Fruit fly (Drosophila melanogaster) whole organism, embryonic: ENCODE measurements around the gene CG13896.
A peak's percentile ranks its signal among the peaks of the same experiment; 100 is the strongest.

Experiments
- Atf3 ChIP-seq: fragments of 200-800 bp; sonication (Bioruptor generic); optimal IDR thresholded peaks from 3 replicates; lab custom pipeline; 2016; ENCODE audit warnings: missing biosample characterization, missing genetic modification characterization
- Awh ChIP-seq: fragments of 200-800 bp; sonication (Bioruptor generic); IDR thresholded peaks from 2 replicates; pipeline ENCODE4, ENCODE4 v1.3.6; 2022; ENCODE audit warnings: missing biosample characterization, missing genetic modification characterization
- BEAF-32 ChIP-seq: fragments of 200-800 bp; sonication (Bioruptor generic); optimal IDR thresholded peaks from 3 replicates; lab custom pipeline; 2017; ENCODE audit warnings: missing biosample characterization, missing genetic modification characterization, mild to moderate bottlenecking, moderate library complexity, missing genetic modification reagents
- Bdp1 ChIP-seq: fragments of 200-800 bp; sonication (Bioruptor generic); optimal IDR thresholded peaks from 3 replicates; lab custom pipeline; 2016; ENCODE audit warnings: missing biosample characterization, missing genetic modification characterization
- Bteb2 ChIP-seq: fragments of 200-800 bp; sonication (Bioruptor generic); optimal IDR thresholded peaks from 2 replicates; lab custom pipeline; 2016; ENCODE audit warnings: missing biosample characterization, missing genetic modification characterization
- CG10321 ChIP-seq: fragments of 200-800 bp; sonication (Bioruptor generic); IDR thresholded peaks from 2 replicates; pipeline ENCODE4 v1.3.6; 2022; ENCODE audit warnings: missing biosample characterization, missing genetic modification characterization
- CG10543 ChIP-seq: fragments of 200-800 bp; sonication (Bioruptor generic); optimal IDR thresholded peaks from 3 replicates; lab custom pipeline; 2017; ENCODE audit warnings: missing biosample characterization, mild to moderate bottlenecking, missing genetic modification characterization, moderate library complexity
- CG10565 ChIP-seq: fragments of 200-800 bp; sonication (Bioruptor generic); optimal IDR thresholded peaks from 3 replicates; lab custom pipeline; 2016; ENCODE audit warnings: missing biosample characterization, mild to moderate bottlenecking, missing genetic modification characterization
- CG11085 ChIP-seq: fragments of 200-800 bp; sonication (Bioruptor generic); IDR thresholded peaks from 2 replicates; pipeline ENCODE4 v1.3.6; 2022; ENCODE audit warnings: missing biosample characterization, missing genetic modification characterization
- CG1602 ChIP-seq: fragments of 200-800 bp; sonication (Bioruptor generic); optimal IDR thresholded peaks from 3 replicates; lab custom pipeline; 2016; ENCODE audit warnings: missing biosample characterization, missing genetic modification characterization
- CG16779 ChIP-seq: fragments of 200-800 bp; sonication (Bioruptor generic); IDR thresholded peaks from 2 replicates; pipeline ENCODE4 v1.3.6; 2022; ENCODE audit warnings: missing biosample characterization, missing genetic modification characterization
- CG16815 ChIP-seq: fragments of 200-800 bp; sonication (Bioruptor generic); optimal IDR thresholded peaks from 3 replicates; lab custom pipeline; 2017; ENCODE audit warnings: missing biosample characterization, mild to moderate bottlenecking, missing genetic modification characterization
- CG2120 ChIP-seq: fragments of 200-800 bp; sonication (Bioruptor generic); optimal IDR thresholded peaks from 3 replicates; lab custom pipeline; 2016; ENCODE audit warnings: missing biosample characterization, missing genetic modification characterization
- CG31224 ChIP-seq: fragments of 200-800 bp; sonication (Bioruptor generic); IDR thresholded peaks from 2 replicates; pipeline ENCODE4 v1.3.6; 2022; ENCODE audit warnings: missing biosample characterization, missing genetic modification characterization
- CG31388 ChIP-seq: fragments of 200-800 bp; sonication (Bioruptor generic); optimal IDR thresholded peaks from 2 replicates; lab custom pipeline; 2016; ENCODE audit warnings: missing biosample characterization, missing genetic modification characterization
- CG4617 ChIP-seq: fragments of 200-800 bp; sonication (Bioruptor generic); optimal IDR thresholded peaks from 3 replicates; lab custom pipeline; 2016; ENCODE audit warnings: missing biosample characterization, missing genetic modification characterization, borderline replicate concordance
- CG5245 ChIP-seq: fragments of 200-800 bp; sonication (Bioruptor generic); optimal IDR thresholded peaks from 3 replicates; lab custom pipeline; 2016; ENCODE audit warnings: missing biosample characterization, missing genetic modification characterization
- CG6765 ChIP-seq: fragments of 200-800 bp; sonication (Bioruptor generic); optimal IDR thresholded peaks from 3 replicates; lab custom pipeline; 2017; ENCODE audit warnings: missing biosample characterization, mild to moderate bottlenecking, missing genetic modification characterization
- CG8290 ChIP-seq, 3 experiments: fragments of 200-800 bp; sonication (Bioruptor generic); optimal IDR thresholded peaks; 2 replicates each; lab custom pipeline; 2016 to 2019; ENCODE audit warnings: missing biosample characterization in 3 of 3, missing genetic modification characterization in 3 of 3, mild to moderate bottlenecking in 2 of 3, moderate library complexity in 1 of 3
- CG8924 ChIP-seq: fragments of 200-800 bp; optimal IDR thresholded peaks from 3 replicates; lab custom pipeline; 2019; ENCODE audit warnings: missing biosample characterization, mild to moderate bottlenecking, missing genetic modification characterization, moderate library complexity
- Camta ChIP-seq: fragments of 200-800 bp; sonication (Bioruptor generic); optimal IDR thresholded peaks from 2 replicates; lab custom pipeline; 2016; ENCODE audit warnings: missing biosample characterization, missing genetic modification characterization
- CrebB ChIP-seq: fragments of 200-800 bp; sonication (Bioruptor generic); optimal IDR thresholded peaks from 3 replicates; lab custom pipeline; 2018; ENCODE audit warnings: missing biosample characterization, mild to moderate bottlenecking, missing genetic modification characterization
- D19A ChIP-seq: fragments of 200-800 bp; optimal IDR thresholded peaks from 3 replicates; lab custom pipeline; 2019; ENCODE audit warnings: missing biosample characterization, mild to moderate bottlenecking, missing genetic modification characterization, moderate library complexity
- Dad ChIP-seq: fragments of 200-800 bp; sonication (Bioruptor generic); optimal IDR thresholded peaks from 3 replicates; lab custom pipeline; 2016; ENCODE audit warnings: missing biosample characterization, missing genetic modification characterization
- GATAe ChIP-seq: fragments of 200-800 bp; sonication (Bioruptor generic); conservative IDR thresholded peaks from 2 replicates; pipeline ENCODE4 v1.3.6; 2022; ENCODE audit warnings: missing biosample characterization, missing genetic modification characterization
- HLH3B ChIP-seq: fragments of 200-800 bp; sonication (Bioruptor generic); IDR thresholded peaks from 2 replicates; pipeline ENCODE4 v1.3.6; 2022; ENCODE audit warnings: missing biosample characterization, missing genetic modification characterization
- Hand ChIP-seq: fragments of 200-800 bp; sonication (Bioruptor generic); optimal IDR thresholded peaks from 2 replicates; lab custom pipeline; 2017; ENCODE audit warnings: mild to moderate bottlenecking, missing biosample characterization, missing genetic modification reagents, missing genetic modification characterization
- HmgZ ChIP-seq: fragments of 200-800 bp; sonication (Bioruptor generic); optimal IDR thresholded peaks from 2 replicates; lab custom pipeline; 2018; ENCODE audit warnings: missing biosample characterization, mild to moderate bottlenecking, missing genetic modification characterization
- Lim3 ChIP-seq: fragments of 200-800 bp; sonication (Bioruptor generic); IDR thresholded peaks from 2 replicates; pipeline ENCODE4 v1.3.6; 2022; ENCODE audit warnings: missing biosample characterization, missing genetic modification characterization
- Nf-YA ChIP-seq: fragments of 200-800 bp; sonication (Bioruptor generic); IDR thresholded peaks from 2 replicates; pipeline ENCODE4 v1.3.6; 2022; ENCODE audit warnings: missing biosample characterization, missing genetic modification characterization
- amos ChIP-seq: fragments of 200-800 bp; sonication (Bioruptor generic); IDR thresholded peaks from 2 replicates; pipeline ENCODE4 v1.3.6; 2022; ENCODE audit warnings: missing biosample characterization, missing genetic modification characterization; ENCODE audit not compliant: partially characterized antibody
- ap ChIP-seq: fragments of 200-800 bp; sonication (Bioruptor generic); IDR thresholded peaks from 2 replicates; pipeline ENCODE4 v1.3.6; 2022; ENCODE audit warnings: missing biosample characterization, missing genetic modification characterization
- ase ChIP-seq: fragments of 200-800 bp; sonication (Bioruptor generic); IDR thresholded peaks from 3 replicates; pipeline ENCODE4 v1.3.6; 2022; ENCODE audit warnings: missing biosample characterization, missing genetic modification characterization
- ash1 ChIP-seq: fragments of 200-800 bp; sonication (Bioruptor generic); optimal IDR thresholded peaks from 2 replicates; lab custom pipeline; 2018; ENCODE audit warnings: missing biosample characterization, mild to moderate bottlenecking, missing genetic modification characterization
- bcd ChIP-seq: fragments of 200-800 bp; sonication (Bioruptor generic); optimal IDR thresholded peaks from 2 replicates; lab custom pipeline; 2017; ENCODE audit warnings: missing biosample characterization, mild to moderate bottlenecking, missing genetic modification characterization
- bsh ChIP-seq, 2 experiments: fragments of 200-800 bp; sonication (Bioruptor generic); optimal IDR thresholded peaks; 2 replicates each; lab custom pipeline; 2017 to 2018; ENCODE audit warnings: mild to moderate bottlenecking in 2 of 2, missing biosample characterization in 2 of 2, missing genetic modification characterization in 2 of 2, moderate library complexity in 1 of 2
- cas ChIP-seq: fragments of 200-800 bp; sonication (Bioruptor generic); IDR thresholded peaks from 2 replicates; pipeline ENCODE4 v1.3.6; 2022; ENCODE audit warnings: missing biosample characterization, missing genetic modification characterization
- chif ChIP-seq, 2 experiments: fragments of 200-800 bp; sonication (Bioruptor generic); optimal IDR thresholded peaks; 3 replicates each; lab custom pipeline; 2016; ENCODE audit warnings: missing biosample characterization in 2 of 2, missing genetic modification characterization in 2 of 2
- cwo ChIP-seq: fragments of 200-800 bp; sonication (Bioruptor generic); optimal IDR thresholded peaks from 3 replicates; lab custom pipeline; 2017; ENCODE audit warnings: missing biosample characterization, missing genetic modification characterization, mild to moderate bottlenecking, moderate library complexity, missing genetic modification reagents
- da ChIP-seq: fragments of 200-800 bp; sonication (Bioruptor generic); optimal IDR thresholded peaks from 2 replicates; lab custom pipeline; 2016; ENCODE audit warnings: missing biosample characterization, missing genetic modification characterization
- dmrt11E ChIP-seq: fragments of 200-800 bp; sonication (Bioruptor generic); optimal IDR thresholded peaks from 3 replicates; lab custom pipeline; 2018; ENCODE audit warnings: missing biosample characterization, mild to moderate bottlenecking, missing genetic modification characterization, moderate library complexity
- ewg ChIP-seq: fragments of 200-800 bp; sonication (Bioruptor generic); optimal IDR thresholded peaks from 3 replicates; lab custom pipeline; 2017; ENCODE audit warnings: mild to moderate bottlenecking, missing biosample characterization, missing genetic modification reagents, missing genetic modification characterization
- fd102C ChIP-seq: fragments of 200-800 bp; sonication (Bioruptor generic); optimal IDR thresholded peaks from 2 replicates; lab custom pipeline; 2018; ENCODE audit warnings: missing biosample characterization, mild to moderate bottlenecking, missing genetic modification characterization, moderate library complexity
- gcm2 ChIP-seq: fragments of 200-800 bp; sonication (Bioruptor generic); optimal IDR thresholded peaks from 2 replicates; lab custom pipeline; 2016; ENCODE audit warnings: missing biosample characterization, missing genetic modification characterization
- knrl ChIP-seq: fragments of 200-800 bp; sonication (Bioruptor generic); IDR thresholded peaks from 3 replicates; pipeline ENCODE4 v1.3.6; 2022; ENCODE audit warnings: missing biosample characterization, missing genetic modification characterization; ENCODE audit not compliant: partially characterized antibody
- lab ChIP-seq: fragments of 200-800 bp; sonication (Bioruptor generic); optimal IDR thresholded peaks from 3 replicates; lab custom pipeline; 2017; ENCODE audit warnings: missing biosample characterization, missing genetic modification characterization, mild to moderate bottlenecking, moderate library complexity, missing genetic modification reagents
- lbe ChIP-seq: fragments of 200-800 bp; sonication (Bioruptor generic); optimal IDR thresholded peaks from 2 replicates; lab custom pipeline; 2016; ENCODE audit warnings: missing biosample characterization, mild to moderate bottlenecking, missing genetic modification characterization
- maf-S ChIP-seq: fragments of 200-800 bp; sonication (Bioruptor generic); optimal IDR thresholded peaks from 2 replicates; lab custom pipeline; 2016; ENCODE audit warnings: missing biosample characterization, missing genetic modification characterization
- sens-2 ChIP-seq: fragments of 200-800 bp; sonication (Bioruptor generic); IDR thresholded peaks from 2 replicates; pipeline ENCODE4 v1.3.6; 2022; ENCODE audit warnings: missing biosample characterization, missing genetic modification characterization
- tio ChIP-seq: fragments of 200-800 bp; sonication (Bioruptor generic); optimal IDR thresholded peaks from 2 replicates; lab custom pipeline; 2017; ENCODE audit warnings: missing biosample characterization, missing genetic modification characterization, inconsistent platforms

Gene CG13896

DNA sequence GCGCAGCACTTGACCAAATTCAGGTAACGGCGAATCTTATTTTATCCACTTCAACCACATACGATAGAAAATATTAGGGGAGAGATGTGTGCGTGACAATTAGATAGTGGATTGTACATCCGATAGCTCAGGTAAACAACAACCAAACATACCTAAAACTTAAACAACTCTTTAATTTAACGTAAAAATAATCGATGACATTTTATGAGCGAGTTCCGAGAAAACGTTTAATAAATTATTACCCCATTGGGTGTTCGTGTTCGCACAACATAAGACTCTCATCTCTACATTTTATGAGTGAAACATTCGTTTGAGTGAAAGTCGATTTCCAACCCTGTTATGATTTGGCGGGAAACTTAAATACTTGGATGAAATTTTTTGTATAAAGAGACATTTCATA lies 31.4 kb downstream of the CG13896 start, which contains the start of gene CG17129 (continued):
- peak; percentile 66 for TF ChIP-seq Atf3 (GFP tag; lab: Kevin White, UChicago)
- peak; percentile 35 for TF ChIP-seq CG10543
- TF ChIP-seq ewg = peak; percentile 90
- TF ChIP-seq gcm2 (GFP tag; lab: Kevin White, UChicago) = peak; percentile 43
- peak; percentile 83 for TF ChIP-seq Dad
- TF ChIP-seq dmrt11E (tag; lab: Kevin White, UChicago) = peak; percentile 69
- TF ChIP-seq CG31224 = peak; percentile 58
- no peak for TF ChIP-seq sens-2 (GFP tag; lab: Robert Waterston, UW)
- TF ChIP-seq Bdp1 = peak; percentile 54
- no peak for TF ChIP-seq Nf-YA (GFP tag; lab: Robert Waterston, UW)
- TF ChIP-seq CG8290 (GFP tag; optimal IDR thresholded peaks at IDR 0.05; lab: Kevin White, UChicago) = peak; percentile 51
- no peak for TF ChIP-seq CG8290 (tag; optimal IDR thresholded peaks at IDR 0.05; lab: Kevin White, UChicago)
- no peak for TF ChIP-seq Hand (GFP tag; lab: Kevin White, UChicago)
- TF ChIP-seq CG16815 (GFP tag; lab: Kevin White, UChicago) = peak; percentile 58
- TF ChIP-seq Bteb2 (GFP tag; lab: Kevin White, UChicago) = peak; percentile 69
- TF ChIP-seq ase = peak; percentile 72
- peak; percentile 66 for TF ChIP-seq CrebB (tag; lab: Kevin White, UChicago)
- peak in 1 of 2 experiments; percentile 74 for TF ChIP-seq bsh (GFP tag; optimal IDR thresholded peaks at IDR 0.05; lab: Kevin White, UChicago)
- no peak for TF ChIP-seq tio (GFP tag; lab: Kevin White, UChicago)
- TF ChIP-seq ash1 (GFP tag; lab: Kevin White, UChicago) = no peak
- no peak for TF ChIP-seq CG10565
- TF ChIP-seq knrl = peak; percentile 98
- peak; percentile 53 for TF ChIP-seq lbe
- 0 out of 2 replicates have a peak, but pooled peaks have one; percentile 48 for TF ChIP-seq CG16779 (GFP tag; lab: Robert Waterston, UW)
- no peak for TF ChIP-seq CG10321 (GFP tag; lab: Robert Waterston, UW)
- peak; percentile 81 for TF ChIP-seq HmgZ
- TF ChIP-seq ap (GFP tag; lab: Robert Waterston, UW) = peak; percentile 8; the same call in 1 of the 2 replicates
- peak; percentile 57 for TF ChIP-seq CG1602 (GFP tag; lab: Kevin White, UChicago)
- peak; percentile 74 for TF ChIP-seq HLH3B (GFP tag; lab: Robert Waterston, UW)
- TF ChIP-seq Awh (GFP tag; lab: Robert Waterston, UW) = peak; percentile 56; the same call in 1 of the 2 replicates
- peak; percentile 58 for TF ChIP-seq da (GFP tag; lab: Kevin White, UChicago)
- peak; percentile 85 for TF ChIP-seq CG2120 (GFP tag; lab: Kevin White, UChicago)
- TF ChIP-seq cwo (GFP tag; lab: Kevin White, UChicago) = peak; percentile 20
- TF ChIP-seq amos (GFP tag; lab: Robert Waterston, UW) = peak; percentile 87
- TF ChIP-seq bcd (GFP tag; lab: Kevin White, UChicago) = peak; percentile 54
- 0 out of 2 replicates have a peak, but pooled peaks have one; percentile 51 for TF ChIP-seq cas (GFP tag; lab: Robert Waterston, UW)
- peak; percentile 73 for TF ChIP-seq lab (GFP tag; lab: Kevin White, UChicago)
- peak; percentile 74 for TF ChIP-seq Camta (GFP tag; lab: Kevin White, UChicago)
- peak; percentile 10 for TF ChIP-seq CG6765 (GFP tag; lab: Kevin White, UChicago)
- TF ChIP-seq BEAF-32 (GFP tag; lab: Kevin White, UChicago) = peak; percentile 91
- TF ChIP-seq Lim3 (GFP tag; lab: Robert Waterston, UW) = no peak
- TF ChIP-seq CG11085 (GFP tag; lab: Robert Waterston, UW) = peak; percentile 54
- no peak for TF ChIP-seq CG31388 (GFP tag; lab: Kevin White, UChicago)
- peak; percentile 71 for TF ChIP-seq CG4617 (GFP tag; lab: Kevin White, UChicago)
- peak; percentile 67 for TF ChIP-seq CG8924 (tag; lab: Kevin White, UChicago)
- peak; percentile 67 for TF ChIP-seq maf-S (GFP tag; lab: Kevin White, UChicago)
- TF ChIP-seq CG5245 = peak; percentile 69
- TF ChIP-seq D19A (tag; lab: Kevin White, UChicago) = peak; percentile 40
- 0 out of 2 replicates have a peak, but pooled peaks have one; percentile 24 for TF ChIP-seq GATAe
- peak; percentile 64 to 81 for TF ChIP-seq chif (GFP tag; optimal IDR thresholded peaks at IDR 0.05; lab: Kevin White, UChicago)
- no peak for TF ChIP-seq fd102C (GFP tag; lab: Kevin White, UChicago)
